Fruit fly (Drosophila melanogaster): ENCODE results near the gene Spt6.

Spt6 gene

DNA sequence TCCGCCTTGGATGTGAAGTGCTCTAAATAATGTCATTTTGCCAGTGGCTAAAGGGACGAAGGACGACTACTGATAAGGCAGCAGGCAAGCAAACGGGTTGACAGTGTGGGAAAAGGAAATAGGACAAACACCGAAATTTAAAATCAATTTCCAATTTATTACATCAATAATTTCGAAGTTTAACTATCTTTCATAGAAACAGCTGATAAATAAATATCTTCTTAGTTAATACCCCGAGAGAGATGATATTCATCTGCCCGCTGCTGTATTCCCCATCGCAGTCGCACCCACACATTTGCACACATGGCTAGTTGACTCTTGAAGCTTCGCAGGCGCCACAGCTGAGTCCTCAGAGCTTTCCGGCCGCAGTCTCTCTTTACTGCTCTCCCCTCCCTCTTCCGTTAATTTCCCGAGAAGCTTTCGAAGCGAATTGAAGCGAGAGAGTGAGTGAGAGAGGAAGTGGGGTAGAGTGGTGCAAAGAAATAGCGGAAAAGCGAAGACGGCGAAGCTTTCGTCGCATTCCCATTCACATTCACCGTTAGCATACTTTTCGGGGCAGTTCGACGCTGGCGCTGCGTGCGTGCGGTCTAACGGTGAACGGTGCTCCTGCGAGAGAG, 49.4 kb downstream of the Spt6 start (continued):
- TF ChIP-seq h (GFP tag; optimal IDR thresholded peaks at IDR 0.05) (peak; percentile 40), dsf (GFP tag; optimal IDR thresholded peaks at IDR 0.05; ENCODE audit: borderline replicate concordance) (no peak), lola (GFP tag; optimal IDR thresholded peaks at IDR 0.05) (no peak), pan (optimal IDR thresholded peaks at IDR 0.05) (no peak), psq (GFP tag; optimal IDR thresholded peaks at IDR 0.05) (peak; percentile 3), ey (GFP tag; optimal IDR thresholded peaks at IDR 0.05) (peak; percentile 4)
